Fruit fly (Drosophila melanogaster) whole organism, embryonic: ENCODE measurements around the gene Hayan.

ENCODE experiments used
- Atf-2 ChIP-seq: fragments of 200-800 bp; sonication (Bioruptor generic); optimal IDR thresholded peaks from 2 replicates; lab custom pipeline; 2016; ENCODE audit warnings: missing biosample characterization, missing genetic modification characterization
- Atf3 ChIP-seq: fragments of 200-800 bp; sonication (Bioruptor generic); optimal IDR thresholded peaks from 3 replicates; lab custom pipeline; 2016; ENCODE audit warnings: missing biosample characterization, missing genetic modification characterization
- B-H1 ChIP-seq: fragments of 200-800 bp; sonication (Bioruptor generic); IDR thresholded peaks from 3 replicates; pipeline ENCODE4 v1.3.6; 2022; ENCODE audit warnings: missing biosample characterization, missing genetic modification characterization
- B-H2 ChIP-seq: fragments of 200-800 bp; sonication (Bioruptor generic); optimal IDR thresholded peaks from 2 replicates; lab custom pipeline; 2018; ENCODE audit warnings: missing biosample characterization, mild to moderate bottlenecking, missing genetic modification characterization
- CG10209 ChIP-seq: fragments of 200-800 bp; sonication (Bioruptor generic); optimal IDR thresholded peaks from 3 replicates; lab custom pipeline; 2017; ENCODE audit warnings: missing biosample characterization, mild to moderate bottlenecking, missing genetic modification characterization, missing genetic modification reagents
- CG10565 ChIP-seq: fragments of 200-800 bp; sonication (Bioruptor generic); optimal IDR thresholded peaks from 3 replicates; lab custom pipeline; 2016; ENCODE audit warnings: missing biosample characterization, mild to moderate bottlenecking, missing genetic modification characterization
- CG11093 ChIP-seq: fragments of 200-800 bp; sonication (Bioruptor generic); IDR thresholded peaks from 3 replicates; pipeline ENCODE4 v1.3.6; 2022; ENCODE audit warnings: missing biosample characterization, missing genetic modification characterization
- CG11398 ChIP-seq: fragments of 200-800 bp; sonication (Bioruptor generic); optimal IDR thresholded peaks from 2 replicates; lab custom pipeline; 2016; ENCODE audit warnings: missing biosample characterization, missing genetic modification characterization
- CG13424 ChIP-seq: fragments of 200-800 bp; sonication (Bioruptor generic); optimal IDR thresholded peaks from 2 replicates; lab custom pipeline; 2019; ENCODE audit warnings: missing biosample characterization, mild to moderate bottlenecking, missing genetic modification characterization, moderate library complexity
- CG15269 ChIP-seq: fragments of 200-800 bp; sonication (Bioruptor generic); optimal IDR thresholded peaks from 2 replicates; lab custom pipeline; 2018; ENCODE audit warnings: missing biosample characterization, mild to moderate bottlenecking, missing genetic modification characterization, moderate library complexity
- CG1602 ChIP-seq: fragments of 200-800 bp; sonication (Bioruptor generic); optimal IDR thresholded peaks from 3 replicates; lab custom pipeline; 2016; ENCODE audit warnings: missing biosample characterization, missing genetic modification characterization
- CG17802 ChIP-seq: fragments of 200-800 bp; sonication (Bioruptor generic); optimal IDR thresholded peaks from 2 replicates; lab custom pipeline; 2018; ENCODE audit warnings: missing biosample characterization, mild to moderate bottlenecking, missing genetic modification characterization, moderate library complexity
- CG2875 ChIP-seq: fragments of 200-800 bp; sonication (Bioruptor generic); optimal IDR thresholded peaks from 2 replicates; lab custom pipeline; 2017; ENCODE audit warnings: missing biosample characterization, mild to moderate bottlenecking, missing genetic modification characterization, missing genetic modification reagents
- CG30403 ChIP-seq: fragments of 200-800 bp; sonication (Bioruptor generic); optimal IDR thresholded peaks from 3 replicates; lab custom pipeline; 2016; ENCODE audit warnings: missing biosample characterization, missing genetic modification characterization
- CG31441 ChIP-seq: fragments of 200-800 bp; sonication (Bioruptor generic); IDR thresholded peaks from 2 replicates; pipeline ENCODE4 v1.3.6; 2022; ENCODE audit warnings: missing biosample characterization, missing genetic modification characterization
- CG33213 ChIP-seq: fragments of 200-800 bp; sonication (Bioruptor generic); optimal IDR thresholded peaks from 3 replicates; lab custom pipeline; 2016; ENCODE audit warnings: missing biosample characterization, missing genetic modification characterization
- CG3407 ChIP-seq: fragments of 200-800 bp; sonication (Bioruptor generic); optimal IDR thresholded peaks from 2 replicates; lab custom pipeline; 2018; ENCODE audit warnings: missing biosample characterization, mild to moderate bottlenecking, missing genetic modification characterization
- CG5180 ChIP-seq: fragments of 200-800 bp; sonication (Bioruptor generic); optimal IDR thresholded peaks from 3 replicates; lab custom pipeline; 2017; ENCODE audit warnings: missing biosample characterization, missing genetic modification characterization, mild to moderate bottlenecking, moderate library complexity, missing genetic modification reagents
- CG5953 ChIP-seq: fragments of 200-800 bp; sonication (Bioruptor generic); IDR thresholded peaks from 2 replicates; pipeline ENCODE4 v1.3.6; 2022; ENCODE audit warnings: missing biosample characterization, missing genetic modification characterization
- CG7357 ChIP-seq: fragments of 200-800 bp; sonication (Bioruptor generic); IDR thresholded peaks from 3 replicates; pipeline ENCODE4 v1.3.6; 2022; ENCODE audit warnings: missing biosample characterization, missing genetic modification characterization
- CG7839 ChIP-seq: fragments of 200-800 bp; sonication (Bioruptor generic); optimal IDR thresholded peaks from 3 replicates; lab custom pipeline; 2018; ENCODE audit warnings: missing biosample characterization, mild to moderate bottlenecking, missing genetic modification characterization, moderate library complexity
- CG8478 ChIP-seq: fragments of >200 bp; optimal IDR thresholded peaks from 2 replicates; lab custom pipeline; 2018
- CG9797 ChIP-seq: fragments of 200-800 bp; sonication (Bioruptor generic); optimal IDR thresholded peaks from 3 replicates; lab custom pipeline; 2018; ENCODE audit warnings: missing biosample characterization, mild to moderate bottlenecking, missing genetic modification characterization
- CG9876 ChIP-seq: fragments of 200-800 bp; sonication (Bioruptor generic); optimal IDR thresholded peaks from 2 replicates; lab custom pipeline; 2016; ENCODE audit warnings: missing biosample characterization, missing genetic modification characterization
- Dbx ChIP-seq: fragments of 200-800 bp; sonication (Bioruptor generic); IDR thresholded peaks from 3 replicates; pipeline ENCODE4 v1.3.6; 2022; ENCODE audit warnings: missing biosample characterization, missing genetic modification characterization
- Dref ChIP-seq: fragments of 200-800 bp; sonication (Bioruptor generic); IDR thresholded peaks from 2 replicates; pipeline ENCODE4 v1.3.6; 2022; ENCODE audit warnings: missing biosample characterization, missing genetic modification characterization
- ERR ChIP-seq: fragments of 200-800 bp; sonication (Bioruptor generic); optimal IDR thresholded peaks from 2 replicates; lab custom pipeline; 2016; ENCODE audit warnings: missing biosample characterization, missing genetic modification characterization
- Hmr ChIP-seq: fragments of 200-800 bp; sonication (Bioruptor generic); optimal IDR thresholded peaks from 3 replicates; lab custom pipeline; 2017; ENCODE audit warnings: mild to moderate bottlenecking, missing biosample characterization, missing genetic modification reagents, missing genetic modification characterization
- Med ChIP-seq: fragments of 200-800 bp; sonication (Bioruptor generic); peaks from one replicate; lab custom pipeline; 2016; ENCODE audit warnings: missing biosample characterization, missing genetic modification characterization, mild to moderate bottlenecking, inconsistent platforms, moderate library complexity
- Pdp1 ChIP-seq, 2 experiments: fragments of 200-800 bp; sonication (Bioruptor generic); optimal IDR thresholded peaks; 3 replicates each; lab custom pipeline; 2016; ENCODE audit warnings: missing biosample characterization in 2 of 2, missing genetic modification characterization in 2 of 2, mild to moderate bottlenecking in 1 of 2, moderate library complexity in 1 of 2
- Spps ChIP-seq: fragments of 200-800 bp; sonication (Bioruptor generic); optimal IDR thresholded peaks from 2 replicates; lab custom pipeline; 2018; ENCODE audit warnings: missing biosample characterization, mild to moderate bottlenecking, missing genetic modification characterization
- ato ChIP-seq: fragments of 200-800 bp; sonication (Bioruptor generic); IDR thresholded peaks from 2 replicates; pipeline ENCODE4 v1.3.6; 2022; ENCODE audit warnings: missing biosample characterization, missing genetic modification characterization; ENCODE audit not compliant: partially characterized antibody
- az2 ChIP-seq: fragments of 200-800 bp; sonication (Bioruptor generic); optimal IDR thresholded peaks from 3 replicates; lab custom pipeline; 2016; ENCODE audit warnings: missing biosample characterization, missing genetic modification characterization
- btn ChIP-seq: fragments of 200-800 bp; sonication (Bioruptor generic); optimal IDR thresholded peaks from 2 replicates; lab custom pipeline; 2016; ENCODE audit warnings: missing biosample characterization, missing genetic modification characterization
- cg ChIP-seq: fragments of 200-800 bp; sonication (Bioruptor generic); optimal IDR thresholded peaks from 3 replicates; lab custom pipeline; 2019; ENCODE audit warnings: missing biosample characterization, mild to moderate bottlenecking, missing genetic modification characterization, moderate library complexity
- danr ChIP-seq: fragments of 200-800 bp; sonication (Bioruptor generic); IDR thresholded peaks from 2 replicates; pipeline ENCODE4 v1.3.6; 2022; ENCODE audit warnings: missing biosample characterization, missing genetic modification characterization
- dm ChIP-seq: fragments of 200-800 bp; sonication (Bioruptor generic); optimal IDR thresholded peaks from 3 replicates; lab custom pipeline; 2016; ENCODE audit warnings: missing biosample characterization, missing genetic modification characterization
- dysf ChIP-seq: fragments of 200-800 bp; sonication (Bioruptor generic); IDR thresholded peaks from 3 replicates; pipeline ENCODE4 v1.3.6; 2022; ENCODE audit warnings: missing biosample characterization, missing genetic modification characterization
- fd102C ChIP-seq: fragments of 200-800 bp; sonication (Bioruptor generic); optimal IDR thresholded peaks from 2 replicates; lab custom pipeline; 2018; ENCODE audit warnings: missing biosample characterization, mild to moderate bottlenecking, missing genetic modification characterization, moderate library complexity
- gcm ChIP-seq: fragments of 200-800 bp; sonication (Bioruptor generic); optimal IDR thresholded peaks from 2 replicates; lab custom pipeline; 2019; ENCODE audit warnings: missing biosample characterization, mild to moderate bottlenecking, missing genetic modification characterization, moderate library complexity
- jumu ChIP-seq: fragments of 200-800 bp; sonication (Bioruptor generic); optimal IDR thresholded peaks from 3 replicates; lab custom pipeline; 2016; ENCODE audit warnings: missing biosample characterization, missing genetic modification characterization
- ken ChIP-seq: fragments of 200-800 bp; sonication (Bioruptor generic); IDR thresholded peaks from 3 replicates; pipeline ENCODE4 v1.3.6; 2022; ENCODE audit warnings: missing biosample characterization, missing genetic modification characterization
- knrl ChIP-seq: fragments of 200-800 bp; sonication (Bioruptor generic); IDR thresholded peaks from 3 replicates; pipeline ENCODE4 v1.3.6; 2022; ENCODE audit warnings: missing biosample characterization, missing genetic modification characterization; ENCODE audit not compliant: partially characterized antibody
- onecut ChIP-seq: fragments of 200-800 bp; sonication (Bioruptor generic); IDR thresholded peaks from 2 replicates; pipeline ENCODE4 v1.3.6; 2022; ENCODE audit warnings: missing biosample characterization, missing genetic modification characterization
- org-1 ChIP-seq: fragments of 200-800 bp; sonication (Bioruptor generic); optimal IDR thresholded peaks from 2 replicates; lab custom pipeline; 2017; ENCODE audit warnings: missing biosample characterization, missing genetic modification characterization
- p53 ChIP-seq: fragments of 200-800 bp; sonication (Bioruptor generic); optimal IDR thresholded peaks from 2 replicates; lab custom pipeline; 2016; ENCODE audit warnings: missing biosample characterization, missing genetic modification characterization
- pfk ChIP-seq: fragments of 200-800 bp; sonication (Bioruptor generic); optimal IDR thresholded peaks from 2 replicates; lab custom pipeline; 2018; ENCODE audit warnings: missing biosample characterization, mild to moderate bottlenecking, missing genetic modification characterization, moderate library complexity
- ranshi ChIP-seq: fragments of 200-800 bp; sonication (Bioruptor generic); IDR thresholded peaks from 2 replicates; pipeline ENCODE4 v1.3.6; 2022; ENCODE audit warnings: missing biosample characterization, missing genetic modification characterization
- schlank ChIP-seq: fragments of 200-800 bp; sonication (Bioruptor generic); optimal IDR thresholded peaks from 2 replicates; lab custom pipeline; 2018; ENCODE audit warnings: missing biosample characterization, mild to moderate bottlenecking, missing genetic modification characterization
- z ChIP-seq: fragments of 200-800 bp; sonication (Bioruptor generic); IDR thresholded peaks from 3 replicates; pipeline ENCODE4 v1.3.6; 2022; ENCODE audit warnings: missing biosample characterization, missing genetic modification characterization
- zf30C ChIP-seq: fragments of 200-800 bp; sonication (Bioruptor generic); optimal IDR thresholded peaks from 3 replicates; lab custom pipeline; 2018; ENCODE audit warnings: missing biosample characterization, mild to moderate bottlenecking, missing genetic modification characterization
- zfh1 ChIP-seq: fragments of 200-800 bp; sonication (Bioruptor generic); IDR thresholded peaks from 3 replicates; pipeline ENCODE4 v1.3.6; 2022; ENCODE audit warnings: missing biosample characterization, missing genetic modification characterization

Hayan gene

dm6 chrX:18533308-18533707 is 49.7 kb upstream of the Hayan start (continued):
- TF ChIP-seq pfk (GFP tag; lab: Kevin White, UChicago) (no peak), z (GFP tag; lab: Robert Waterston, UW) (no peak), CG5180 (GFP tag; lab: Kevin White, UChicago) (no peak), cg (no peak), fd102C (GFP tag; lab: Kevin White, UChicago) (no peak), CG9797 (GFP tag; lab: Kevin White, UChicago) (no peak), Med (GFP tag; lab: Kevin White, UChicago) (peak; percentile 80), CG13424 (tag; lab: Kevin White, UChicago) (peak; percentile 14), CG11398 (GFP tag; lab: Kevin White, UChicago) (no peak), p53 (GFP tag; lab: Kevin White, UChicago) (no peak), CG9876 (GFP tag; lab: Kevin White, UChicago) (no peak), B-H1 (GFP tag; lab: Robert Waterston, UW) (no peak), CG8478 (lab: Kevin White, UChicago) (no peak), ERR (GFP tag; lab: Kevin White, UChicago) (no peak), Atf-2 (GFP tag; lab: Kevin White, UChicago) (no peak), schlank (no peak), Hmr (GFP tag; lab: Kevin White, UChicago) (peak; percentile 12), knrl (GFP tag; lab: Robert Waterston, UW) (no peak), CG7839 (tag; lab: Kevin White, UChicago) (peak; percentile 59), CG5953 (GFP tag; lab: Robert Waterston, UW) (no peak), zfh1 (GFP tag; lab: Robert Waterston, UW) (peak; percentile 17; the same call in 1 of the 3 replicates), B-H2 (GFP tag; lab: Kevin White, UChicago) (no peak), org-1 (GFP tag; lab: Kevin White, UChicago) (no peak), CG10209 (GFP tag; lab: Kevin White, UChicago) (no peak), danr (GFP tag; lab: Robert Waterston, UW) (no peak), gcm (peak; percentile 19), CG3407 (GFP tag; lab: Kevin White, UChicago) (peak; percentile 44), CG31441 (0 out of 2 replicates have a peak, but pooled peaks have one; percentile 37), dm (GFP tag; lab: Kevin White, UChicago) (no peak), CG1602 (GFP tag; lab: Kevin White, UChicago) (no peak), ranshi (GFP tag; lab: Robert Waterston, UW) (no peak), dysf (GFP tag; lab: Robert Waterston, UW) (0 out of 3 replicates have a peak, but pooled peaks have one; percentile 34), CG11093 (GFP tag; lab: Robert Waterston, UW) (no peak), ato (GFP tag; lab: Robert Waterston, UW) (no peak), Spps (tag; lab: Kevin White, UChicago) (no peak), Dref (GFP tag; lab: Robert Waterston, UW) (no peak), CG7357 (GFP tag; lab: Robert Waterston, UW) (peak; percentile 13; the same call in 1 of the 3 replicates), Dbx (GFP tag; lab: Robert Waterston, UW) (no peak), CG17802 (tag; lab: Kevin White, UChicago) (no peak), Pdp1 (GFP tag; optimal IDR thresholded peaks at IDR 0.05; lab: Kevin White, UChicago) (peak in 1 of 2 experiments; percentile 59), btn (GFP tag; lab: Kevin White, UChicago) (no peak), onecut (GFP tag; lab: Robert Waterston, UW) (no peak; the same call in 1 of the 2 replicates), az2 (GFP tag; lab: Kevin White, UChicago) (peak; percentile 13), jumu (no peak), CG10565 (GFP tag; lab: Kevin White, UChicago) (no peak), zf30C (GFP tag; lab: Kevin White, UChicago) (no peak), CG2875 (GFP tag; lab: Kevin White, UChicago) (no peak), ken (GFP tag; lab: Robert Waterston, UW) (no peak), CG15269 (tag; lab: Kevin White, UChicago) (no peak), CG30403 (GFP tag; lab: Kevin White, UChicago) (peak; percentile 14), CG33213 (GFP tag; lab: Kevin White, UChicago) (no peak), Atf3 (no peak)
